5 worm cellular contexts compared by ENCODE assay signal in genomic region chrX:9882572-9882971, ce11.
A peak's percentile ranks its signal among the peaks of the same experiment; 100 is the strongest.
TF ChIP-seq lines count a peak whose summit lies in the region.

No protein-coding gene starts in this region.

TF ChIP-seq in whole organism, L1 larva, 84 proteins besides CTCF, POLR2A, EP300 and RAD21:
- TF ChIP-seq isw-1 (GFP tag; IDR thresholded peaks at IDR 0.05; lab: Robert Waterston, UW) (no peak), nhr-90 (tag; optimal IDR thresholded peaks at IDR 0.05; lab: Kevin White, UChicago; ENCODE audit: poor library complexity) (no peak), efl-3 (GFP tag; optimal IDR thresholded peaks at IDR 0.05; lab: Kevin White, UChicago) (no peak), ztf-11 (tag; optimal IDR thresholded peaks at IDR 0.05; lab: Kevin White, UChicago) (no peak), efl-1 (optimal IDR thresholded peaks at IDR 0.05; lab: Kevin White, UChicago) (no peak), efl-1 (GFP tag; optimal IDR thresholded peaks at IDR 0.05 in 1 of 2; lab: Kevin White, UChicago) (peak in 1 of 2 experiments; percentile 62), elt-2 (tag; optimal IDR thresholded peaks at IDR 0.05; lab: Kevin White, UChicago) (peak; percentile 55)

TF ChIP-seq in whole organism, L2 larva, 48 proteins besides CTCF, POLR2A, EP300 and RAD21:
- peak; percentile 85 for TF ChIP-seq fos-1 (tag; optimal IDR thresholded peaks at IDR 0.05; lab: Kevin White, UChicago)
- no peak for TF ChIP-seq sma-9 (GFP tag; optimal IDR thresholded peaks at IDR 0.05; lab: Kevin White, UChicago)
- no peak for TF ChIP-seq sma-9 (tag; optimal IDR thresholded peaks at IDR 0.05; lab: Kevin White, UChicago)

TF ChIP-seq in whole organism, L3 larva, 47 proteins besides CTCF, POLR2A, EP300 and RAD21:
- peak; percentile 83 for TF ChIP-seq elt-2 (tag; optimal IDR thresholded peaks at IDR 0.05; lab: Kevin White, UChicago)
- TF ChIP-seq mdl-1 (tag; optimal IDR thresholded peaks at IDR 0.05; lab: Kevin White, UChicago), result no peak
- TF ChIP-seq eor-1 (tag; optimal IDR thresholded peaks at IDR 0.05; lab: Kevin White, UChicago), result no peak
TF ChIP-seq in whole organism, L3 larva: peak in this region for 1.

TF ChIP-seq in whole organism, L4 larva, 104 proteins besides CTCF, POLR2A, EP300 and RAD21:
- TF ChIP-seq hlh-11 (tag; optimal IDR thresholded peaks at IDR 0.05; lab: Kevin White, UChicago), result peak; percentile 46
- TF ChIP-seq dmd-8 (GFP tag; IDR thresholded peaks at IDR 0.05; lab: Robert Waterston, UW), result no peak
- no peak for TF ChIP-seq jun-1 (tag; optimal IDR thresholded peaks at IDR 0.05; lab: Kevin White, UChicago)
- TF ChIP-seq mdt-29 (GFP tag; IDR thresholded peaks at IDR 0.05; lab: Robert Waterston, UW), result no peak
- TF ChIP-seq F37D6.2 (tag; optimal IDR thresholded peaks at IDR 0.05; lab: Kevin White, UChicago), result no peak
- TF ChIP-seq D1046.2 (GFP tag; IDR thresholded peaks at IDR 0.05; lab: Robert Waterston, UW), result no peak
- no peak for TF ChIP-seq hif-1 (tag; optimal IDR thresholded peaks at IDR 0.05; lab: Kevin White, UChicago)
- TF ChIP-seq daf-16 (GFP tag; optimal IDR thresholded peaks at IDR 0.05; lab: Kevin White, UChicago), result no peak
- TF ChIP-seq daf-16 (tag; optimal IDR thresholded peaks at IDR 0.05; lab: Kevin White, UChicago), result peak; percentile 76
- TF ChIP-seq dmd-6 (GFP tag; IDR thresholded peaks at IDR 0.05; lab: Robert Waterston, UW), result peak; percentile 56
- no peak for TF ChIP-seq unc-130 (GFP tag; optimal IDR thresholded peaks at IDR 0.05; lab: Kevin White, UChicago)
- no peak for TF ChIP-seq tag-97 (GFP tag; IDR thresholded peaks at IDR 0.05; lab: Robert Waterston, UW)
- peak; percentile 59 for TF ChIP-seq pqm-1 (tag; optimal IDR thresholded peaks at IDR 0.05; lab: Kevin White, UChicago)

TF ChIP-seq in whole organism, young adult, 124 proteins besides CTCF, POLR2A, EP300 and RAD21:
- no peak for TF ChIP-seq lin-54 (GFP tag; optimal IDR thresholded peaks at IDR 0.05; lab: Kevin White, UChicago)
- no peak for TF ChIP-seq T26A5.8 (tag; optimal IDR thresholded peaks at IDR 0.05; lab: Kevin White, UChicago)
- TF ChIP-seq nhr-80 (tag; optimal IDR thresholded peaks at IDR 0.05; lab: Kevin White, UChicago), result peak; percentile 68
